Worm (Caenorhabditis elegans): ENCODE results near the gene F09C6.15.

The F09C6.15 gene

ce11 chrV:16919675-16920074 is 26.1 kb downstream of the F09C6.15 start:
- TF ChIP-seq Y53G8AR.9 (GFP tag; conservative IDR thresholded peaks at IDR 0.05) (no peak), efl-1 (GFP tag; optimal IDR thresholded peaks at IDR 0.05) (peak; percentile 9), ekl-4 (GFP tag; IDR thresholded peaks at IDR 0.05) (peak; percentile 65), unc-62 (GFP tag; optimal IDR thresholded peaks at IDR 0.05) (no peak), sdz-38 (tag; optimal IDR thresholded peaks at IDR 0.05) (no peak), madf-6 (GFP tag; IDR thresholded peaks at IDR 0.05) (peak; percentile 45), Y95B8A.8 (GFP tag; IDR thresholded peaks at IDR 0.05) (peak; percentile 64; the same call in 1 of the 2 replicates), cebp-1 (GFP tag; IDR thresholded peaks at IDR 0.05) (no peak), cebp-1 (tag; optimal IDR thresholded peaks at IDR 0.05) (peak; percentile 10), nfyb-1 (GFP tag; IDR thresholded peaks at IDR 0.05) (no peak), D2030.7 (GFP tag; IDR thresholded peaks at IDR 0.05) (peak; percentile 31; the same call in 1 of the 2 replicates), F49E8.2 (tag; optimal IDR thresholded peaks at IDR 0.05; ENCODE audit: insufficient read depth) (peak; percentile 67), nhr-90 (tag; optimal IDR thresholded peaks at IDR 0.05) (no peak), atf-7 (tag; optimal IDR thresholded peaks at IDR 0.05) (no peak), die-1 (tag; optimal IDR thresholded peaks at IDR 0.05) (peak; percentile 21), zim-3 (tag; optimal IDR thresholded peaks at IDR 0.05) (peak; percentile 9), B0261.1 (tag; optimal IDR thresholded peaks at IDR 0.05) (no peak), gei-17 (GFP tag; optimal IDR thresholded peaks at IDR 0.05) (no peak), tbp1 (GFP tag; optimal IDR thresholded peaks at IDR 0.05) (peak; percentile 27), hsf-1 (GFP tag; IDR thresholded peaks at IDR 0.05) (0 out of 2 replicates have a peak, but pooled peaks have one; percentile 42), pbrm-1 (GFP tag; IDR thresholded peaks at IDR 0.05) (0 out of 2 replicates have a peak, but pooled peaks have one; percentile 12), tlf-1 (GFP tag; optimal IDR thresholded peaks at IDR 0.05) (peak; percentile 28), repo-1 (tag; optimal IDR thresholded peaks at IDR 0.05) (no peak), lin-26 (GFP tag; IDR thresholded peaks at IDR 0.05) (0 out of 2 replicates have a peak, but pooled peaks have one; percentile 32), F39B2.1 (GFP tag; IDR thresholded peaks at IDR 0.05) (0 out of 2 replicates have a peak, but pooled peaks have one; percentile 36), xnd-1 (tag; optimal IDR thresholded peaks at IDR 0.05) (peak; percentile 14), Y56A3A.18 (GFP tag; IDR thresholded peaks at IDR 0.05) (no peak), zfh-2 (GFP tag; conservative IDR thresholded peaks at IDR 0.05) (no peak), B0336.3 (GFP tag; IDR thresholded peaks at IDR 0.05) (0 out of 2 replicates have a peak, but pooled peaks have one; percentile 45), snpc-4 (GFP tag; optimal IDR thresholded peaks at IDR 0.05) (no peak), snpc-4 (tag; optimal IDR thresholded peaks at IDR 0.05) (peak in 2 of 4 experiments; percentile 7 to 50), mcd-1 (GFP tag; IDR thresholded peaks at IDR 0.05) (peak; percentile 26; the same call in 1 of the 2 replicates), mxl-1 (tag; optimal IDR thresholded peaks at IDR 0.05) (peak; percentile 6), attf-6 (GFP tag; IDR thresholded peaks at IDR 0.05) (peak; percentile 89), attf-3 (GFP tag; conservative IDR thresholded peaks at IDR 0.05) (no peak)

- no peak for TF ChIP-seq sea-2 (GFP tag; IDR thresholded peaks at IDR 0.05)
- no peak for TF ChIP-seq tlf-1 (GFP tag; optimal IDR thresholded peaks at IDR 0.05)
- no peak for TF ChIP-seq hsf-1 (GFP tag; IDR thresholded peaks at IDR 0.05)
- TF ChIP-seq B0019.2 (GFP tag; conservative IDR thresholded peaks at IDR 0.05): no peak
- TF ChIP-seq sdz-38 (tag; optimal IDR thresholded peaks at IDR 0.05): no peak
- no peak for TF ChIP-seq hrde-1 (tag; optimal IDR thresholded peaks at IDR 0.05; ENCODE audit: borderline replicate concordance)
- no peak for TF ChIP-seq ztf-18 (tag; optimal IDR thresholded peaks at IDR 0.05)
- TF ChIP-seq athp-1 (tag; optimal IDR thresholded peaks at IDR 0.05): no peak
Measured at ce11 chrV:16921952-16922351, 28.4 kb downstream of the F09C6.15 start, which contains the start of gene Y102A5C.4. Gene Y102A5C.4 (plus strand): TSS chrV:16922252.

Data from whole organism, young adult.